Fruit fly (Drosophila melanogaster) whole organism, embryonic: Measurements from ENCODE around the gene por.

Experiments used
- BtbVII ChIP-seq: fragments of 200-800 bp; sonication (Bioruptor generic); optimal IDR thresholded peaks from 3 replicates; lab custom pipeline; 2017; ENCODE audit warnings: missing biosample characterization, mild to moderate bottlenecking, missing genetic modification characterization
- C15 ChIP-seq: fragments of 200-800 bp; sonication (Bioruptor generic); IDR thresholded peaks from 3 replicates; pipeline ENCODE4 v1.3.6; 2022; ENCODE audit warnings: missing biosample characterization, missing genetic modification characterization
- CG11504 ChIP-seq: fragments of 200-800 bp; sonication (Bioruptor generic); optimal IDR thresholded peaks from 3 replicates; lab custom pipeline; 2019; ENCODE audit warnings: missing biosample characterization, mild to moderate bottlenecking, missing genetic modification characterization, moderate library complexity
- CG12659 ChIP-seq: fragments of 200-800 bp; sonication (Bioruptor generic); optimal IDR thresholded peaks from 3 replicates; lab custom pipeline; 2017; ENCODE audit warnings: mild to moderate bottlenecking, missing biosample characterization, missing genetic modification reagents, missing genetic modification characterization
- CG15011 ChIP-seq: fragments of 200-800 bp; sonication (Bioruptor generic); optimal IDR thresholded peaks from 3 replicates; lab custom pipeline; 2018; ENCODE audit warnings: missing biosample characterization, mild to moderate bottlenecking, missing genetic modification characterization
- CG15696 ChIP-seq: fragments of 200-800 bp; sonication (Bioruptor generic); optimal IDR thresholded peaks from 2 replicates; lab custom pipeline; 2019; ENCODE audit warnings: missing biosample characterization, mild to moderate bottlenecking, missing genetic modification characterization, moderate library complexity
- CG1603 ChIP-seq: fragments of 200-800 bp; sonication (Bioruptor generic); optimal IDR thresholded peaks from 2 replicates; lab custom pipeline; 2019; ENCODE audit warnings: missing biosample characterization, mild to moderate bottlenecking, missing genetic modification characterization, moderate library complexity
- CG17802 ChIP-seq: fragments of 200-800 bp; sonication (Bioruptor generic); optimal IDR thresholded peaks from 2 replicates; lab custom pipeline; 2018; ENCODE audit warnings: missing biosample characterization, mild to moderate bottlenecking, missing genetic modification characterization, moderate library complexity
- CG17829 ChIP-seq: fragments of 200-800 bp; optimal IDR thresholded peaks from 2 replicates; lab custom pipeline; 2019; ENCODE audit warnings: missing biosample characterization, mild to moderate bottlenecking, missing genetic modification characterization, moderate library complexity
- CG2129 ChIP-seq: fragments of 200-800 bp; sonication (Bioruptor generic); IDR thresholded peaks from 2 replicates; pipeline ENCODE4 v1.3.6; 2022; ENCODE audit warnings: missing biosample characterization, missing genetic modification characterization; ENCODE audit not compliant: partially characterized antibody
- CG2678 ChIP-seq: fragments of 200-800 bp; sonication (Bioruptor generic); optimal IDR thresholded peaks from 3 replicates; lab custom pipeline; 2019; ENCODE audit warnings: missing biosample characterization, mild to moderate bottlenecking, missing genetic modification characterization, moderate library complexity
- CG3163 ChIP-seq: fragments of 200-800 bp; sonication (Bioruptor generic); optimal IDR thresholded peaks from 3 replicates; lab custom pipeline; 2016; ENCODE audit warnings: missing biosample characterization, missing genetic modification characterization
- CG3847 ChIP-seq: fragments of 200-800 bp; sonication (Bioruptor generic); IDR thresholded peaks from 2 replicates; pipeline ENCODE4 v1.3.6; 2022; ENCODE audit warnings: missing biosample characterization, missing genetic modification characterization
- CG6254 ChIP-seq: fragments of 200-800 bp; sonication (Bioruptor generic); optimal IDR thresholded peaks from 3 replicates; lab custom pipeline; 2017; ENCODE audit warnings: mild to moderate bottlenecking, missing biosample characterization, missing genetic modification reagents, missing genetic modification characterization
- CG6683 ChIP-seq: fragments of 200-800 bp; sonication (Bioruptor generic); optimal IDR thresholded peaks from 2 replicates; lab custom pipeline; 2017; ENCODE audit warnings: missing biosample characterization, mild to moderate bottlenecking, missing genetic modification characterization, missing genetic modification reagents
- CG7745 ChIP-seq: fragments of 200-800 bp; sonication (Bioruptor generic); optimal IDR thresholded peaks from 2 replicates; lab custom pipeline; 2018; ENCODE audit warnings: missing biosample characterization, mild to moderate bottlenecking, missing genetic modification characterization, moderate library complexity
- CG9727 ChIP-seq: fragments of 200-800 bp; sonication (Bioruptor generic); optimal IDR thresholded peaks from 3 replicates; lab custom pipeline; 2017; ENCODE audit warnings: missing biosample characterization, mild to moderate bottlenecking, missing genetic modification characterization
- CTCF ChIP-seq: fragments of 200-800 bp; sonication (Bioruptor generic); optimal IDR thresholded peaks from 2 replicates; lab custom pipeline; 2017; ENCODE audit warnings: missing biosample characterization, mild to moderate bottlenecking, missing genetic modification characterization, moderate library complexity
- Dip3 ChIP-seq: fragments of 200-800 bp; sonication (Bioruptor generic); optimal IDR thresholded peaks from 3 replicates; lab custom pipeline; 2016; ENCODE audit warnings: missing biosample characterization, missing genetic modification characterization
- Drgx ChIP-seq: fragments of 200-800 bp; sonication (Bioruptor generic); IDR thresholded peaks from 2 replicates; pipeline ENCODE4 v1.3.6; 2022; ENCODE audit warnings: missing biosample characterization, missing genetic modification characterization
- E2f1 ChIP-seq: fragments of 200-800 bp; sonication (Bioruptor generic); IDR thresholded peaks from 2 replicates; pipeline ENCODE4 v1.3.6; 2022; ENCODE audit warnings: missing biosample characterization, missing genetic modification characterization
- ERR ChIP-seq: fragments of 200-800 bp; sonication (Bioruptor generic); optimal IDR thresholded peaks from 2 replicates; lab custom pipeline; 2016; ENCODE audit warnings: missing biosample characterization, missing genetic modification characterization
- Fer1 ChIP-seq: fragments of 200-800 bp; sonication (Bioruptor generic); optimal IDR thresholded peaks from 2 replicates; lab custom pipeline; 2017; ENCODE audit warnings: missing biosample characterization, mild to moderate bottlenecking, missing genetic modification characterization
- Gsc ChIP-seq: fragments of 200-800 bp; sonication (Bioruptor generic); IDR thresholded peaks from 2 replicates; pipeline ENCODE4 v1.3.6; 2022; ENCODE audit warnings: missing biosample characterization, missing genetic modification characterization
- Mrtf ChIP-seq: fragments of 200-800 bp; sonication (Bioruptor generic); IDR thresholded peaks from 3 replicates; pipeline ENCODE4 v1.3.6; 2022; ENCODE audit warnings: missing biosample characterization, missing genetic modification characterization
- Sry-β ChIP-seq: fragments of 200-800 bp; sonication (Bioruptor generic); optimal IDR thresholded peaks from 2 replicates; lab custom pipeline; 2018; ENCODE audit warnings: missing biosample characterization, mild to moderate bottlenecking, missing genetic modification characterization, moderate library complexity
- abd-A ChIP-seq: fragments of 200-800 bp; sonication (Bioruptor generic); optimal IDR thresholded peaks from 3 replicates; lab custom pipeline; 2019; ENCODE audit warnings: missing biosample characterization, mild to moderate bottlenecking, missing genetic modification characterization, moderate library complexity
- ac ChIP-seq: fragments of 200-800 bp; sonication (Bioruptor generic); optimal IDR thresholded peaks from 3 replicates; lab custom pipeline; 2017; ENCODE audit warnings: missing biosample characterization, mild to moderate bottlenecking, missing genetic modification characterization
- amos ChIP-seq: fragments of 200-800 bp; sonication (Bioruptor generic); IDR thresholded peaks from 2 replicates; pipeline ENCODE4 v1.3.6; 2022; ENCODE audit warnings: missing biosample characterization, missing genetic modification characterization; ENCODE audit not compliant: partially characterized antibody
- ap ChIP-seq: fragments of 200-800 bp; sonication (Bioruptor generic); IDR thresholded peaks from 2 replicates; pipeline ENCODE4 v1.3.6; 2022; ENCODE audit warnings: missing biosample characterization, missing genetic modification characterization
- cg ChIP-seq: fragments of 200-800 bp; sonication (Bioruptor generic); optimal IDR thresholded peaks from 3 replicates; lab custom pipeline; 2019; ENCODE audit warnings: missing biosample characterization, mild to moderate bottlenecking, missing genetic modification characterization, moderate library complexity
- corto ChIP-seq: fragments of 200-800 bp; sonication (Bioruptor generic); optimal IDR thresholded peaks from 2 replicates; lab custom pipeline; 2016; ENCODE audit warnings: missing biosample characterization, mild to moderate bottlenecking, missing genetic modification characterization, moderate library complexity
- dysf ChIP-seq: fragments of 200-800 bp; sonication (Bioruptor generic); IDR thresholded peaks from 3 replicates; pipeline ENCODE4 v1.3.6; 2022; ENCODE audit warnings: missing biosample characterization, missing genetic modification characterization
- hb ChIP-seq: fragments of 200-800 bp; sonication (Bioruptor generic); IDR thresholded peaks from 3 replicates; pipeline ENCODE4 v1.3.6; 2022; ENCODE audit warnings: missing biosample characterization, missing genetic modification characterization; ENCODE audit not compliant: partially characterized antibody
- her ChIP-seq: fragments of 200-800 bp; sonication (Bioruptor generic); optimal IDR thresholded peaks from 2 replicates; lab custom pipeline; 2016; ENCODE audit warnings: missing biosample characterization, missing genetic modification characterization
- jing ChIP-seq: fragments of 200-800 bp; sonication (Bioruptor generic); optimal IDR thresholded peaks from 2 replicates; lab custom pipeline; 2018; ENCODE audit warnings: missing biosample characterization, mild to moderate bottlenecking, missing genetic modification characterization
- jumu ChIP-seq: fragments of 200-800 bp; sonication (Bioruptor generic); optimal IDR thresholded peaks from 3 replicates; lab custom pipeline; 2016; ENCODE audit warnings: missing biosample characterization, missing genetic modification characterization
- maf-S ChIP-seq: fragments of 200-800 bp; sonication (Bioruptor generic); optimal IDR thresholded peaks from 2 replicates; lab custom pipeline; 2016; ENCODE audit warnings: missing biosample characterization, missing genetic modification characterization
- nau ChIP-seq: fragments of 200-800 bp; sonication (Bioruptor generic); optimal IDR thresholded peaks from 3 replicates; lab custom pipeline; 2017; ENCODE audit warnings: missing biosample characterization, mild to moderate bottlenecking, missing genetic modification characterization, missing genetic modification reagents
- nerfin-2 ChIP-seq: fragments of 200-800 bp; sonication (Bioruptor generic); IDR thresholded peaks from 2 replicates; pipeline ENCODE4 v1.3.6; 2022; ENCODE audit warnings: missing biosample characterization, missing genetic modification characterization; ENCODE audit not compliant: partially characterized antibody
- p53 ChIP-seq: fragments of 200-800 bp; sonication (Bioruptor generic); optimal IDR thresholded peaks from 2 replicates; lab custom pipeline; 2016; ENCODE audit warnings: missing biosample characterization, missing genetic modification characterization
- pan ChIP-seq, 4 experiments: fragments of >200 bp in 3 of 4; fragments of 200-800 bp in 1 of 4; sonication (Bioruptor generic) in 1 of 4; optimal IDR thresholded peaks in 3 of 4; IDR thresholded peaks in 1 of 4; 2 replicates each; pipeline versions ENCODE4 v1.3.6 to Lab custom; 2017 to 2022; ENCODE audit warnings: missing biosample characterization in 2 of 4, missing genetic modification characterization in 2 of 4, mixed read lengths in 1 of 4
- pho ChIP-seq: fragments of 200-800 bp; sonication (Bioruptor generic); optimal IDR thresholded peaks from 2 replicates; lab custom pipeline; 2016; ENCODE audit warnings: missing biosample characterization, missing genetic modification characterization
- shn ChIP-seq: fragments of 200-800 bp; sonication (Bioruptor generic); optimal IDR thresholded peaks from 3 replicates; lab custom pipeline; 2016; ENCODE audit warnings: missing biosample characterization, missing genetic modification characterization
- so ChIP-seq: fragments of 200-800 bp; sonication (Bioruptor generic); IDR thresholded peaks from 3 replicates; pipeline ENCODE4 v1.3.6; 2022; ENCODE audit warnings: missing biosample characterization, missing genetic modification characterization
- sug ChIP-seq: fragments of 200-800 bp; optimal IDR thresholded peaks from 2 replicates; lab custom pipeline; 2019; ENCODE audit warnings: missing biosample characterization, mild to moderate bottlenecking, missing genetic modification characterization, moderate library complexity
- tap ChIP-seq: fragments of 200-800 bp; optimal IDR thresholded peaks from 3 replicates; lab custom pipeline; 2019; ENCODE audit warnings: missing biosample characterization, mild to moderate bottlenecking, missing genetic modification characterization, moderate library complexity
- unpg ChIP-seq: fragments of 200-800 bp; sonication (Bioruptor generic); optimal IDR thresholded peaks from 3 replicates; lab custom pipeline; 2018; ENCODE audit warnings: missing biosample characterization, mild to moderate bottlenecking, missing genetic modification characterization, moderate library complexity

The por gene

DNA sequence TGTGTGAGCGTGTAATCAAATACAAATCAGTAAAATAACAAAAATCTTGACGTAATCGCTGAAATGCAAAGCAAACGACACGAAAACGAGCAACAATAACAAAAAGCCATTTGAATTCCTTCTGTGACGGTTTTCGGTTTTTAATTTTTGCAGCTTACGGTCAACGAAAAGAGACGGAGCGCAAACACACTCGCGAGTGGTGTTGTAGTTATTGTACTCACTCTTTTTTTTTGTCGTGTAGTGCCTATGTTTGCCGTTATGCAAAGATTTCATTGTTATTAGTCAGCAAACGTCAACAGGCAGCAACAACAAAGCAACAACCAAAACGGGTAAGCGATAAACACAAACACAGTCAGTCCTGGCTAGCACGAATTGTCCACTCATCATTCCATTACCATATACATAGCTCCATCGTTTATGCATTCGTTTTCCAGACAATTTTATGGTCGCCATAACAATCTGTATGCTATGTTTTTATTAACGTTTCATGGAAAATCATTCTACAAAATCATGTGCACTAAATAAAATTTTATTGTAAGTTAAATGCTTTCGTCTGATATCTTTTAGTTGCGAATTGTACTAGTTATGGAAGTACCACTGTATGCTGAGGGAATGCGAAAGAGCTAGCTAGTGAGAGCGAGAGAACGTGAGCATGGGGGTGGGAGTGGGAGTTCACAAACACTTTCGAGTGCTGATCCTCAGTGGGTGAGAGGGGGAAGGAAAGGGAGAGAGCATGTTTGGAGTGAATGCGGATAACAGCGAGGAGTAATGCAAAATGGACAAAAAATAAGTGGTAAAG lies 12.6 kb downstream of the por start (continued):
- no peak for TF ChIP-seq p53 (GFP tag; lab: Kevin White, UChicago)
- peak; percentile 88 for TF ChIP-seq sug (tag; lab: Kevin White, UChicago)
- peak; percentile 36 for TF ChIP-seq CG15011 (GFP tag; lab: Kevin White, UChicago)
- peak; percentile 88 for TF ChIP-seq dysf (GFP tag; lab: Robert Waterston, UW)
- TF ChIP-seq Mrtf (GFP tag; lab: Robert Waterston, UW): peak; percentile 77; the same call in 2 of the 3 replicates
- peak; percentile 74 for TF ChIP-seq Drgx
- peak; percentile 83 for TF ChIP-seq CG11504 (tag; lab: Kevin White, UChicago)
- TF ChIP-seq Gsc (GFP tag; lab: Robert Waterston, UW): no peak
- no peak for TF ChIP-seq nerfin-2 (GFP tag; lab: Robert Waterston, UW)
- peak; percentile 73 for TF ChIP-seq Dip3
- TF ChIP-seq jumu: peak; percentile 70
- no peak for TF ChIP-seq C15 (GFP tag; lab: Robert Waterston, UW)
- TF ChIP-seq E2f1 (GFP tag; lab: Robert Waterston, UW): peak; percentile 71
- no peak for TF ChIP-seq pan (optimal IDR thresholded peaks at IDR 0.05; lab: Kevin White, UChicago)
- peak in 1 of 2 experiments; percentile 75 for TF ChIP-seq pan (GFP tag; optimal IDR thresholded peaks at IDR 0.05 in 1 of 2, IDR thresholded peaks at IDR 0.05 in 1 of 2)
- no peak for TF ChIP-seq ac (GFP tag; lab: Kevin White, UChicago)
- TF ChIP-seq so (GFP tag; lab: Robert Waterston, UW): peak; percentile 82; the same call in 2 of the 3 replicates
- peak; percentile 75 for TF ChIP-seq shn (GFP tag; lab: Kevin White, UChicago)
- TF ChIP-seq CG7745 (tag; lab: Kevin White, UChicago): no peak
- TF ChIP-seq CG12659 (GFP tag; lab: Kevin White, UChicago): peak; percentile 55
- TF ChIP-seq CG15696: peak; percentile 34
- peak; percentile 41 for TF ChIP-seq ap (GFP tag; lab: Robert Waterston, UW)
- peak; percentile 44 for TF ChIP-seq CG1603
- no peak for TF ChIP-seq CG2129 (GFP tag; lab: Robert Waterston, UW)
- peak; percentile 63 for TF ChIP-seq BtbVII (GFP tag; lab: Kevin White, UChicago)
- no peak for TF ChIP-seq cg (GFP tag; lab: Kevin White, UChicago)
- TF ChIP-seq her: peak; percentile 44
- TF ChIP-seq CG3163 (GFP tag; lab: Kevin White, UChicago): no peak
- peak; percentile 75 for TF ChIP-seq unpg (GFP tag; lab: Kevin White, UChicago)
- no peak for TF ChIP-seq ERR
- TF ChIP-seq CG17802 (tag; lab: Kevin White, UChicago): peak; percentile 16
- no peak for TF ChIP-seq CTCF (GFP tag; lab: Kevin White, UChicago)
- TF ChIP-seq corto (GFP tag; lab: Kevin White, UChicago): no peak
- peak; percentile 72 for TF ChIP-seq tap (tag; lab: Kevin White, UChicago)
- TF ChIP-seq CG17829: peak; percentile 40
- TF ChIP-seq CG2678 (tag; lab: Kevin White, UChicago): peak; percentile 91
- peak; percentile 25 for TF ChIP-seq CG6683 (GFP tag; lab: Kevin White, UChicago)
- peak; percentile 66 for TF ChIP-seq CG3847 (GFP tag; lab: Robert Waterston, UW)
- peak; percentile 44 for TF ChIP-seq jing
- TF ChIP-seq Fer1: peak; percentile 86
- TF ChIP-seq nau (GFP tag; lab: Kevin White, UChicago): no peak
- TF ChIP-seq Sry-β (GFP tag; lab: Kevin White, UChicago): no peak
- TF ChIP-seq amos (GFP tag; lab: Robert Waterston, UW): no peak
- peak; percentile 24 for TF ChIP-seq maf-S (GFP tag; lab: Kevin White, UChicago)
- TF ChIP-seq hb (GFP tag; lab: Robert Waterston, UW): no peak
- peak; percentile 28 for TF ChIP-seq abd-A
- TF ChIP-seq CG6254 (GFP tag; lab: Kevin White, UChicago): no peak
- TF ChIP-seq CG9727 (GFP tag; lab: Kevin White, UChicago): peak; percentile 28
- TF ChIP-seq pho (GFP tag; lab: Kevin White, UChicago): peak; percentile 79
